Worm (Caenorhabditis elegans): ENCODE measurements around the gene T28A11.25.

DNA sequence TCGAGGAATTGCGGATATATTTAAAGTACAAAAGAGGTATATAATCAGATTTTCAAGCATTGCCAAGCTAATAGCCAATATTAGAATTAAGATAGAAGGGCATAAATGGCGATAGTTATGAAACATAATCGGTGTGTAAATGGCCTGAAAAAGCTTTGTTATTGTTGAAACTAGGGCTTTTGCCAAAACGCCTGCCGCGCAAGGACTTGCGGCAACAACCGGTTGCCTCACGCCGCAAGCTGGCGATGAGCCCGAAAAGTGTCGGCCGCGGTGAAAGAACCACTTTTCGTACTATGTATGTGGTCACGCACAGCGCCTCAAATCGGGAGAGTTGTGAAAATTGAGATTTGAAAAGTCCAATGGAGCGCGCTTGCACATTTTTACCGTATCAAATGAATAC, 17.8 kb downstream of the T28A11.25 start:
- TF ChIP-seq nhr-76 (tag; optimal IDR thresholded peaks at IDR 0.05) (no peak), fkh-10 (GFP tag; optimal IDR thresholded peaks at IDR 0.05) (no peak), unc-130 (tag; optimal IDR thresholded peaks at IDR 0.05) (no peak), ama-1 (optimal IDR thresholded peaks at IDR 0.05) (no peak), mdl-1 (tag; optimal IDR thresholded peaks at IDR 0.05) (no peak), nhr-11 (tag; optimal IDR thresholded peaks at IDR 0.05) (no peak), ces-1 (GFP tag; optimal IDR thresholded peaks at IDR 0.05) (no peak)

Measured in whole organism, L1 larva.